Fruit fly (Drosophila melanogaster) whole organism, wandering third instar larva: Measurements from ENCODE around the gene CG33128.

Source experiments
- Abd-B ChIP-seq: fragments of >200 bp; optimal IDR thresholded peaks from 2 replicates; lab custom pipeline; 2017; ENCODE audit warnings: missing biosample characterization, missing genetic modification characterization
- CG32264 ChIP-seq: fragments of 200-800 bp; sonication (Bioruptor generic); optimal IDR thresholded peaks from 2 replicates; lab custom pipeline; 2016; ENCODE audit warnings: missing biosample characterization, missing genetic modification characterization
- CG9705 ChIP-seq: fragments of 200-800 bp; sonication (Bioruptor generic); optimal IDR thresholded peaks from 2 replicates; lab custom pipeline; 2018; ENCODE audit warnings: missing biosample characterization, mild to moderate bottlenecking, missing genetic modification characterization
- CrebA ChIP-seq: fragments of 200-800 bp; sonication (Bioruptor generic); optimal IDR thresholded peaks from 2 replicates; lab custom pipeline; 2016; ENCODE audit warnings: missing biosample characterization, mild to moderate bottlenecking, missing genetic modification characterization, borderline replicate concordance
- Dfd ChIP-seq: fragments of >200 bp; optimal IDR thresholded peaks from 2 replicates; lab custom pipeline; 2017; ENCODE audit warnings: missing biosample characterization, missing genetic modification characterization
- Dif ChIP-seq: fragments of 200-275, 200-300 bp; sonication (Bioruptor generic); optimal IDR thresholded peaks from 2 replicates; lab custom pipeline; 2018; ENCODE audit warnings: missing biosample characterization, missing genetic modification characterization; ENCODE audit not compliant: partially characterized antibody
- GATAd ChIP-seq: sonication (Bioruptor generic); optimal IDR thresholded peaks from 2 replicates; lab custom pipeline; 2016; ENCODE audit warnings: missing biosample characterization, missing genetic modification characterization
- HLH106 ChIP-seq: fragments of 200-800 bp; optimal IDR thresholded peaks from 3 replicates; lab custom pipeline; 2019; ENCODE audit warnings: missing biosample characterization, mild to moderate bottlenecking, missing genetic modification characterization, moderate library complexity
- Hnf4 ChIP-seq: fragments of 200-800 bp; sonication (Bioruptor generic); optimal IDR thresholded peaks from 2 replicates; lab custom pipeline; 2016; ENCODE audit warnings: missing biosample characterization, mild to moderate bottlenecking, missing genetic modification characterization
- Hr78 ChIP-seq: fragments of >200 bp; optimal IDR thresholded peaks from 2 replicates; lab custom pipeline; 2017; ENCODE audit warnings: missing biosample characterization, missing genetic modification characterization
- Hr83 ChIP-seq: fragments of 200-300 bp; sonication (Bioruptor generic); optimal IDR thresholded peaks from 2 replicates; lab custom pipeline; 2016; ENCODE audit warnings: missing biosample characterization, mild to moderate bottlenecking, missing genetic modification characterization, moderate library complexity; ENCODE audit not compliant: poor library complexity, severe bottlenecking
- Jra ChIP-seq: sonication (Bioruptor generic); optimal IDR thresholded peaks from 2 replicates; lab custom pipeline; 2016; ENCODE audit warnings: missing biosample characterization, missing genetic modification characterization
- Mio ChIP-seq: sonication (Bioruptor generic); optimal IDR thresholded peaks from 2 replicates; lab custom pipeline; 2016; ENCODE audit warnings: missing biosample characterization, missing genetic modification characterization
- Myc ChIP-seq: fragments of >200 bp; optimal IDR thresholded peaks from 2 replicates; lab custom pipeline; 2017
- N ChIP-seq: fragments of >200 bp; optimal IDR thresholded peaks from 2 replicates; lab custom pipeline; 2018; ENCODE audit warnings: missing biosample characterization, missing external identifiers, missing genetic modification characterization
- OdsH ChIP-seq: fragments of 200-800 bp; sonication (Bioruptor generic); optimal IDR thresholded peaks from 2 replicates; lab custom pipeline; 2016; ENCODE audit warnings: missing biosample characterization, mild to moderate bottlenecking, missing genetic modification characterization
- Rel ChIP-seq, 2 experiments: fragments of 200-800 bp; sonication (Bioruptor generic) in 1 of 2; optimal IDR thresholded peaks; 2 replicates in 1 of 2; 3 replicates in 1 of 2; lab custom pipeline; 2016 to 2019; ENCODE audit warnings: mild to moderate bottlenecking in 2 of 2, missing biosample characterization in 2 of 2, missing genetic modification characterization in 2 of 2, moderate library complexity in 1 of 2
- Sp1 ChIP-seq: fragments of 200-800 bp; sonication (Bioruptor generic); optimal IDR thresholded peaks from 3 replicates; lab custom pipeline; 2019; ENCODE audit warnings: missing biosample characterization, mild to moderate bottlenecking, missing genetic modification characterization, moderate library complexity
- Vsx2 ChIP-seq: fragments of 200-300, 225-300 bp; sonication (Bioruptor generic); optimal IDR thresholded peaks from 2 replicates; lab custom pipeline; 2018; ENCODE audit warnings: missing biosample characterization, missing genetic modification characterization; ENCODE audit not compliant: partially characterized antibody
- br ChIP-seq: fragments of 200-800 bp; sonication (Bioruptor generic); optimal IDR thresholded peaks from 2 replicates; lab custom pipeline; 2016; ENCODE audit warnings: missing biosample characterization, missing genetic modification characterization
- brk ChIP-seq: fragments of 200-800 bp; sonication (Bioruptor generic); optimal IDR thresholded peaks from 2 replicates; lab custom pipeline; 2016; ENCODE audit warnings: missing biosample characterization, mild to moderate bottlenecking, missing genetic modification characterization
- dl ChIP-seq, 2 experiments: fragments of 175-275, 200-275 bp in 1 of 2; fragments of 200-275 bp in 1 of 2; sonication (Bioruptor generic); optimal IDR thresholded peaks; lab custom pipeline; 2018; ENCODE audit warnings: mild to moderate bottlenecking in 2 of 2, missing biosample characterization in 2 of 2, missing genetic modification characterization in 2 of 2, moderate library complexity in 2 of 2; ENCODE audit not compliant: partially characterized antibody in 2 of 2, insufficient read depth in 1 of 2
- dmrt93B ChIP-seq: fragments of 200-800 bp; sonication (Bioruptor generic); optimal IDR thresholded peaks from 2 replicates; lab custom pipeline; 2018; ENCODE audit warnings: missing biosample characterization, mild to moderate bottlenecking, missing genetic modification characterization
- dsf ChIP-seq: sonication (Bioruptor generic); optimal IDR thresholded peaks from 2 replicates; lab custom pipeline; 2016; ENCODE audit warnings: missing biosample characterization, missing genetic modification characterization, borderline replicate concordance
- ey ChIP-seq: fragments of 200-800 bp; sonication (Bioruptor generic); optimal IDR thresholded peaks from 2 replicates; lab custom pipeline; 2016; ENCODE audit warnings: missing biosample characterization, missing genetic modification characterization
- foxo ChIP-seq, 2 experiments: fragments of 200-800 bp; sonication (Bioruptor generic); optimal IDR thresholded peaks; 2 replicates in 1 of 2; 3 replicates in 1 of 2; lab custom pipeline; 2016 to 2017; ENCODE audit warnings: missing biosample characterization in 2 of 2, missing genetic modification characterization in 2 of 2
- fru ChIP-seq: fragments of 200-800 bp; sonication (Bioruptor generic); optimal IDR thresholded peaks from 3 replicates; lab custom pipeline; 2016; ENCODE audit warnings: missing biosample characterization, mild to moderate bottlenecking, missing genetic modification characterization
- h ChIP-seq: fragments of 200-800 bp; sonication (Bioruptor generic); optimal IDR thresholded peaks from 3 replicates; lab custom pipeline; 2016; ENCODE audit warnings: missing biosample characterization, mild to moderate bottlenecking, missing genetic modification characterization
- jim ChIP-seq: fragments of 175-275, 200-325 bp; sonication (Bioruptor generic); optimal IDR thresholded peaks from 2 replicates; lab custom pipeline; 2016; ENCODE audit warnings: missing biosample characterization, mild to moderate bottlenecking, missing genetic modification characterization
- lola ChIP-seq: fragments of >200 bp; optimal IDR thresholded peaks from 2 replicates; lab custom pipeline; 2017; ENCODE audit warnings: missing biosample characterization, missing genetic modification characterization
- pan ChIP-seq: fragments of >200 bp; optimal IDR thresholded peaks from 2 replicates; lab custom pipeline; 2017
- psq ChIP-seq: fragments of 200-800 bp; sonication (Bioruptor generic); optimal IDR thresholded peaks from 3 replicates; lab custom pipeline; 2017; ENCODE audit warnings: missing biosample characterization, mild to moderate bottlenecking, missing genetic modification characterization, moderate library complexity
- rgr ChIP-seq: fragments of 200-800 bp; sonication (Bioruptor generic); optimal IDR thresholded peaks from 3 replicates; lab custom pipeline; 2016; ENCODE audit warnings: missing biosample characterization, mild to moderate bottlenecking, missing genetic modification characterization
- sage ChIP-seq: fragments of 200-800 bp; sonication (Bioruptor generic); optimal IDR thresholded peaks from 2 replicates; lab custom pipeline; 2016; ENCODE audit warnings: missing biosample characterization, mild to moderate bottlenecking, missing genetic modification characterization
- sv ChIP-seq: fragments of 200-800 bp; sonication (Bioruptor generic); optimal IDR thresholded peaks from 3 replicates; lab custom pipeline; 2016; ENCODE audit warnings: missing biosample characterization, missing genetic modification characterization
- tai ChIP-seq: sonication (Bioruptor generic); optimal IDR thresholded peaks from 2 replicates; lab custom pipeline; 2016; ENCODE audit warnings: missing biosample characterization, missing genetic modification characterization
- usp ChIP-seq: fragments of >200 bp; optimal IDR thresholded peaks from 2 replicates; lab custom pipeline; 2017; ENCODE audit warnings: missing biosample characterization, missing genetic modification characterization
- woc ChIP-seq: sonication (Bioruptor generic); optimal IDR thresholded peaks from 2 replicates; lab custom pipeline; 2016; ENCODE audit warnings: missing biosample characterization, mild to moderate bottlenecking, missing genetic modification characterization

CG33128 gene

DNA sequence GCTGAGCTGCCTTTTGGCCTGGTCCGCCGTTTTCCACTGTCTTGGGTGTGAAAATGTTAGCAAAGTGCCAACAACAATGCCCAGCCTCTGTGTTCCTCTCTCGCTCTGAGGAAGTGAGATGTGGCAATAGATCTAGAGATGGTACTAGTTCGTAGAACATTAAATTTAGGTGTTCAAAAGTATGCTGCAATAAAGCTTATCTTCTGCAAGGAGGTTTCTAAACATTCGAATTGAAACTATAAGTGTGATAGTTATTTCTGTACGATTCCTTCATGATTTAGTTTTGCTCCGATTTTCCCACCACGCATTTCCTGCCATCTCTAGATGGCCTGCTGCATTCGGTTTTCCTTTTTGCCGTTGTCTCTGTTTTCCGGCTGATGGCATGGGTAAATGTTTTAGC lies 15.4 kb upstream of the CG33128 start:
- TF ChIP-seq fru (GFP tag; lab: Kevin White, UChicago), result no peak
- no peak for TF ChIP-seq Myc (lab: Kevin White, UChicago)
- no peak for TF ChIP-seq Hr78 (GFP tag; lab: Kevin White, UChicago)
- TF ChIP-seq usp (GFP tag; lab: Kevin White, UChicago), result no peak
- TF ChIP-seq, all 38 proteins: peak for 0

DNA sequence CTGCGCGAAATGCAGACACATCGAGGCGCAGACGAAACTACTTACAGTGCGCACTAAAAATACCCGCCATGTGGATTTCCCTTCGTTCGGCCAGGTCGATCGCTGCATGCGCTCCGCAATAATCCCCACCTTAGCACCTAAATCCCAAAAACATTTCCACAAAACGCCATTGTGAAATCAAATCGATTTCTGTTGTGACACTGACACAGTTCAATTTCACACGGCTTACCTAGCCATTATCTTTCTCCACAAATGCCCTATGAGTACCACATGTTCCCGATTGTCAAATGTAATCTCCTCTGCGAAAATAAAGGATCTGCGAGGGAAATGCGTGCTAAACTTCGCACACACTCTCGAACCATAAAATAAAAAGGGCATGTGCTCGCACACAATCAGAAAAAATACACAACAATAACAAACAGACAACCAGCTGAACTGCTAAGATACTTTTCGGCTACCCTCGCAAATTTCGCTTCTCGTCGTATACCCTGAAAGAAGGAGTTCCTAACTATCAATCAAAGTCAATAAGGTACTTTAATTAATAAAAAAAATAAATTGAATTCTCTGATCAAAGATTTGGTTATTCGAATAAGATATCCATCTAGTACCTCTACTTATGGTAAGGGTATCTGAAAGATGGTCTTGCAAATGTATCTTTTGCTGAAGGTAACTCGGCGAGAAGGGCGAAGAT lies 7.8 kb upstream of the CG33128 start:
- no peak for TF ChIP-seq pan (lab: Kevin White, UChicago)
- TF ChIP-seq brk (GFP tag; lab: Kevin White, UChicago), result no peak
- TF ChIP-seq Dfd (GFP tag; lab: Kevin White, UChicago), result no peak
- peak; percentile 51 for TF ChIP-seq ey (GFP tag; lab: Kevin White, UChicago)
- peak; percentile 60 for TF ChIP-seq h
- TF ChIP-seq foxo (GFP tag; optimal IDR thresholded peaks at IDR 0.05; lab: Kevin White, UChicago), result peak in 1 of 2 experiments; percentile 59
- TF ChIP-seq br (GFP tag; lab: Kevin White, UChicago), result peak; percentile 32
- TF ChIP-seq GATAd (GFP tag; lab: Kevin White, UChicago), result no peak
- TF ChIP-seq CG32264 (GFP tag; lab: Kevin White, UChicago), result no peak
- TF ChIP-seq dl (GFP tag; optimal IDR thresholded peaks at IDR 0.05; lab: Kevin White, UChicago; ENCODE audit: insufficient read depth in 1 of 2, partially characterized antibody in 2 of 2), result no peak
- no peak for TF ChIP-seq tai
- no peak for TF ChIP-seq Myc (lab: Kevin White, UChicago)
- no peak for TF ChIP-seq sv
- TF ChIP-seq Abd-B (GFP tag; lab: Kevin White, UChicago), result no peak
- TF ChIP-seq Rel (GFP tag; optimal IDR thresholded peaks at IDR 0.05; lab: Kevin White, UChicago), result no peak
- TF ChIP-seq Rel (tag; optimal IDR thresholded peaks at IDR 0.05; lab: Kevin White, UChicago), result no peak
- TF ChIP-seq Jra (GFP tag; lab: Kevin White, UChicago), result no peak
- peak; percentile 56 for TF ChIP-seq psq (GFP tag; lab: Kevin White, UChicago)
- no peak for TF ChIP-seq Vsx2
- TF ChIP-seq Mio (GFP tag; lab: Kevin White, UChicago), result no peak
- TF ChIP-seq usp (GFP tag; lab: Kevin White, UChicago), result no peak
- no peak for TF ChIP-seq lola
- TF ChIP-seq Dif (GFP tag; lab: Kevin White, UChicago), result no peak
- TF ChIP-seq woc (GFP tag; lab: Kevin White, UChicago), result peak; percentile 80
- peak; percentile 19 for TF ChIP-seq rgr (GFP tag; lab: Kevin White, UChicago)
- no peak for TF ChIP-seq N (GFP tag; lab: Kevin White, UChicago)
- TF ChIP-seq Hr78 (GFP tag; lab: Kevin White, UChicago), result no peak
- TF ChIP-seq fru (GFP tag; lab: Kevin White, UChicago), result peak; percentile 71
- peak; percentile 51 for TF ChIP-seq OdsH (GFP tag; lab: Kevin White, UChicago)
- TF ChIP-seq dmrt93B (GFP tag; lab: Kevin White, UChicago), result peak; percentile 39
- no peak for TF ChIP-seq Hnf4 (GFP tag; lab: Kevin White, UChicago)
- no peak for TF ChIP-seq CrebA (GFP tag; lab: Kevin White, UChicago)
- no peak for TF ChIP-seq sage (GFP tag; lab: Kevin White, UChicago)
- TF ChIP-seq Hr83 (GFP tag; lab: Kevin White, UChicago), result no peak
- TF ChIP-seq dsf, result no peak
- TF ChIP-seq jim (GFP tag; lab: Kevin White, UChicago), result no peak
- TF ChIP-seq CG9705 (GFP tag; lab: Kevin White, UChicago), result no peak
- peak; percentile 22 for TF ChIP-seq HLH106 (tag; lab: Kevin White, UChicago)
- peak; percentile 52 for TF ChIP-seq Sp1 (GFP tag; lab: Kevin White, UChicago)
